Fruit fly (Drosophila melanogaster) whole organism, embryonic: ENCODE results near the gene CG8892.

ENCODE experiments used
- Ada2b ChIP-seq: fragments of 200-800 bp; sonication (Bioruptor generic); IDR thresholded peaks from 2 replicates; pipeline ENCODE4 v1.3.6; 2022; ENCODE audit warnings: missing biosample characterization, missing genetic modification characterization
- BtbVII ChIP-seq: fragments of 200-800 bp; sonication (Bioruptor generic); optimal IDR thresholded peaks from 3 replicates; lab custom pipeline; 2017; ENCODE audit warnings: missing biosample characterization, mild to moderate bottlenecking, missing genetic modification characterization
- CG10147 ChIP-seq: fragments of 200-800 bp; sonication (Bioruptor generic); optimal IDR thresholded peaks from 2 replicates; lab custom pipeline; 2019; ENCODE audit warnings: missing biosample characterization, mild to moderate bottlenecking, missing genetic modification characterization, moderate library complexity
- CG10267 ChIP-seq: fragments of 200-800 bp; sonication (Bioruptor generic); optimal IDR thresholded peaks from 2 replicates; lab custom pipeline; 2018; ENCODE audit warnings: missing biosample characterization, mild to moderate bottlenecking, missing genetic modification characterization, moderate library complexity
- CG11093 ChIP-seq: fragments of 200-800 bp; sonication (Bioruptor generic); IDR thresholded peaks from 3 replicates; pipeline ENCODE4 v1.3.6; 2022; ENCODE audit warnings: missing biosample characterization, missing genetic modification characterization
- CG11560 ChIP-seq: fragments of 200-800 bp; sonication (Bioruptor generic); IDR thresholded peaks from 3 replicates; pipeline ENCODE4 v1.3.6; 2022; ENCODE audit warnings: missing biosample characterization, missing genetic modification characterization
- CG12236 ChIP-seq: fragments of 200-800 bp; sonication (Bioruptor generic); optimal IDR thresholded peaks from 2 replicates; lab custom pipeline; 2016; ENCODE audit warnings: missing biosample characterization, missing genetic modification characterization
- CG13624 ChIP-seq: fragments of 200-800 bp; sonication (Bioruptor generic); optimal IDR thresholded peaks from 2 replicates; lab custom pipeline; 2016; ENCODE audit warnings: missing biosample characterization, missing genetic modification characterization
- CG14710 ChIP-seq: fragments of 200-800 bp; sonication (Bioruptor generic); optimal IDR thresholded peaks from 3 replicates; lab custom pipeline; 2019; ENCODE audit warnings: missing biosample characterization, mild to moderate bottlenecking, missing genetic modification characterization, moderate library complexity
- CG15269 ChIP-seq: fragments of 200-800 bp; sonication (Bioruptor generic); optimal IDR thresholded peaks from 2 replicates; lab custom pipeline; 2018; ENCODE audit warnings: missing biosample characterization, mild to moderate bottlenecking, missing genetic modification characterization, moderate library complexity
- CG15514 ChIP-seq: fragments of 200-800 bp; sonication (Bioruptor generic); optimal IDR thresholded peaks from 3 replicates; lab custom pipeline; 2017; ENCODE audit warnings: missing biosample characterization, missing genetic modification characterization, mild to moderate bottlenecking, moderate library complexity, missing genetic modification reagents
- CG16779 ChIP-seq: fragments of 200-800 bp; sonication (Bioruptor generic); IDR thresholded peaks from 2 replicates; pipeline ENCODE4 v1.3.6; 2022; ENCODE audit warnings: missing biosample characterization, missing genetic modification characterization
- CG16813 ChIP-seq: fragments of 200-800 bp; sonication (Bioruptor generic); IDR thresholded peaks from 3 replicates; pipeline ENCODE4 v1.3.6; 2022; ENCODE audit warnings: missing biosample characterization, missing genetic modification characterization; ENCODE audit not compliant: partially characterized antibody
- CG17186 ChIP-seq: fragments of 200-800 bp; sonication (Bioruptor generic); optimal IDR thresholded peaks from 3 replicates; lab custom pipeline; 2017; ENCODE audit warnings: missing biosample characterization, missing genetic modification reagents, missing genetic modification characterization
- CG17385 ChIP-seq: fragments of 200-800 bp; sonication (Bioruptor generic); optimal IDR thresholded peaks from 3 replicates; lab custom pipeline; 2018; ENCODE audit warnings: missing biosample characterization, mild to moderate bottlenecking, missing genetic modification characterization
- CG18262 ChIP-seq: fragments of 200-800 bp; optimal IDR thresholded peaks from 3 replicates; lab custom pipeline; 2019; ENCODE audit warnings: missing biosample characterization, mild to moderate bottlenecking, missing genetic modification characterization, moderate library complexity
- CG18599 ChIP-seq: fragments of 200-800 bp; sonication (Bioruptor generic); optimal IDR thresholded peaks from 3 replicates; lab custom pipeline; 2017; ENCODE audit warnings: missing biosample characterization, missing genetic modification characterization, mild to moderate bottlenecking, moderate library complexity, missing genetic modification reagents
- CG18764 ChIP-seq: fragments of 200-800 bp; sonication (Bioruptor generic); optimal IDR thresholded peaks from 3 replicates; lab custom pipeline; 2016; ENCODE audit warnings: missing biosample characterization, missing genetic modification characterization
- CG3407 ChIP-seq: fragments of 200-800 bp; sonication (Bioruptor generic); optimal IDR thresholded peaks from 2 replicates; lab custom pipeline; 2018; ENCODE audit warnings: missing biosample characterization, mild to moderate bottlenecking, missing genetic modification characterization
- CG3726 ChIP-seq: fragments of 200-800 bp; sonication (Bioruptor generic); IDR thresholded peaks from 3 replicates; pipeline ENCODE4, ENCODE4 v1.3.6; 2022; ENCODE audit warnings: missing biosample characterization, missing genetic modification characterization
- CG6272 ChIP-seq: fragments of 200-800 bp; sonication (Bioruptor generic); IDR thresholded peaks from 2 replicates; pipeline ENCODE4 v1.3.6; 2022; ENCODE audit warnings: missing biosample characterization, missing genetic modification characterization
- CG9727 ChIP-seq: fragments of 200-800 bp; sonication (Bioruptor generic); optimal IDR thresholded peaks from 3 replicates; lab custom pipeline; 2017; ENCODE audit warnings: missing biosample characterization, mild to moderate bottlenecking, missing genetic modification characterization
- CG9932 ChIP-seq: fragments of 200-800 bp; sonication (Bioruptor generic); IDR thresholded peaks from 2 replicates; pipeline ENCODE4 v1.3.6; 2022; ENCODE audit warnings: missing biosample characterization, missing genetic modification characterization
- Dp ChIP-seq: fragments of 200-800 bp; sonication (Bioruptor generic); optimal IDR thresholded peaks from 2 replicates; lab custom pipeline; 2018; ENCODE audit warnings: missing biosample characterization, mild to moderate bottlenecking, missing genetic modification characterization, moderate library complexity
- E2f1 ChIP-seq: fragments of 200-800 bp; sonication (Bioruptor generic); IDR thresholded peaks from 2 replicates; pipeline ENCODE4 v1.3.6; 2022; ENCODE audit warnings: missing biosample characterization, missing genetic modification characterization
- E2f2 ChIP-seq: fragments of 200-800 bp; sonication (Bioruptor generic); IDR thresholded peaks from 2 replicates; pipeline ENCODE4 v1.3.6; 2022; ENCODE audit warnings: missing biosample characterization, missing genetic modification characterization
- Ets65A ChIP-seq: fragments of 200-800 bp; sonication (Bioruptor generic); peaks from one replicate; lab custom pipeline; 2016; ENCODE audit warnings: missing biosample characterization, missing genetic modification characterization
- HLH4C ChIP-seq: fragments of 200-800 bp; sonication (Bioruptor generic); IDR thresholded peaks from 3 replicates; pipeline ENCODE4 v1.3.6; 2022; ENCODE audit warnings: missing biosample characterization, missing genetic modification characterization; ENCODE audit not compliant: partially characterized antibody
- Lpt ChIP-seq: fragments of >200 bp; optimal IDR thresholded peaks from 2 replicates; lab custom pipeline; 2018; ENCODE audit warnings: missing biosample characterization, missing genetic modification characterization
- PHDP ChIP-seq: fragments of 200-800 bp; sonication (Bioruptor generic); optimal IDR thresholded peaks from 3 replicates; lab custom pipeline; 2018; ENCODE audit warnings: missing biosample characterization, mild to moderate bottlenecking, missing genetic modification characterization, moderate library complexity
- Spps ChIP-seq: fragments of 200-800 bp; sonication (Bioruptor generic); optimal IDR thresholded peaks from 2 replicates; lab custom pipeline; 2018; ENCODE audit warnings: missing biosample characterization, mild to moderate bottlenecking, missing genetic modification characterization
- YL-1 ChIP-seq: fragments of 200-800 bp; sonication (Bioruptor generic); optimal IDR thresholded peaks from 3 replicates; lab custom pipeline; 2017; ENCODE audit warnings: missing biosample characterization, mild to moderate bottlenecking, missing genetic modification characterization
- bowl ChIP-seq: fragments of 200-800 bp; sonication (Bioruptor generic); IDR thresholded peaks from 2 replicates; pipeline ENCODE4 v1.3.6; 2022; ENCODE audit warnings: missing biosample characterization, missing genetic modification characterization
- cg ChIP-seq: fragments of 200-800 bp; sonication (Bioruptor generic); optimal IDR thresholded peaks from 3 replicates; lab custom pipeline; 2019; ENCODE audit warnings: missing biosample characterization, mild to moderate bottlenecking, missing genetic modification characterization, moderate library complexity
- chinmo ChIP-seq: fragments of 200-800 bp; sonication (Bioruptor generic); IDR thresholded peaks from 4 replicates; pipeline ENCODE4 v1.3.6; 2022; ENCODE audit warnings: missing biosample characterization, missing genetic modification characterization; ENCODE audit not compliant: partially characterized antibody
- ci ChIP-seq: fragments of 200-800 bp; sonication (Bioruptor generic); IDR thresholded peaks from 3 replicates; pipeline ENCODE4 v1.3.6; 2022; ENCODE audit warnings: missing biosample characterization, missing genetic modification characterization
- disco-r ChIP-seq: fragments of 200-800 bp; sonication (Bioruptor generic); optimal IDR thresholded peaks from 2 replicates; lab custom pipeline; 2016; ENCODE audit warnings: missing biosample characterization, missing genetic modification characterization
- kay ChIP-seq: fragments of 200-800 bp; sonication (Bioruptor generic); optimal IDR thresholded peaks from 2 replicates; lab custom pipeline; 2016; ENCODE audit warnings: missing biosample characterization, missing genetic modification characterization
- lola ChIP-seq, 3 experiments: fragments of >200 bp in 2 of 3; fragments of 200-800 bp in 1 of 3; sonication (Bioruptor generic) in 1 of 3; optimal IDR thresholded peaks; 2 replicates each; lab custom pipeline; 2017 to 2019; ENCODE audit warnings: missing biosample characterization in 3 of 3, missing genetic modification characterization in 3 of 3, mild to moderate bottlenecking in 1 of 3, moderate library complexity in 1 of 3
- mam ChIP-seq: fragments of 200-800 bp; sonication (Bioruptor generic); optimal IDR thresholded peaks from 3 replicates; lab custom pipeline; 2016; ENCODE audit warnings: missing biosample characterization, missing genetic modification characterization
- nmo ChIP-seq: fragments of 200-800 bp; sonication (Bioruptor generic); optimal IDR thresholded peaks from 2 replicates; lab custom pipeline; 2018; ENCODE audit warnings: missing biosample characterization, mild to moderate bottlenecking, missing genetic modification characterization, moderate library complexity
- prd ChIP-seq, 3 experiments: fragments of >200 bp in 2 of 3; fragments of 200-800 bp in 1 of 3; sonication (Bioruptor generic) in 1 of 3; optimal IDR thresholded peaks in 2 of 3; IDR thresholded peaks in 1 of 3; 2 replicates in 2 of 3; 3 replicates in 1 of 3; pipeline versions ENCODE4 v1.3.6 to Lab custom; 2017 to 2022; ENCODE audit warnings: missing biosample characterization in 1 of 3, missing genetic modification characterization in 1 of 3
- row ChIP-seq: fragments of 200-800 bp; sonication (Bioruptor generic); IDR thresholded peaks from 3 replicates; pipeline ENCODE4 v1.3.6; 2022; ENCODE audit warnings: missing biosample characterization, missing genetic modification characterization
- slbo ChIP-seq: fragments of 200-800 bp; sonication (Bioruptor generic); IDR thresholded peaks from 2 replicates; pipeline ENCODE4 v1.3.6; 2022; ENCODE audit warnings: missing biosample characterization, missing genetic modification characterization
- trem ChIP-seq: fragments of 200-800 bp; optimal IDR thresholded peaks from 3 replicates; lab custom pipeline; 2019; ENCODE audit warnings: missing biosample characterization, mild to moderate bottlenecking, missing genetic modification characterization, moderate library complexity
- unc-4 ChIP-seq: fragments of 200-800 bp; sonication (Bioruptor generic); IDR thresholded peaks from 2 replicates; pipeline ENCODE4 v1.3.6; 2022; ENCODE audit warnings: missing biosample characterization, missing genetic modification characterization; ENCODE audit not compliant: partially characterized antibody
- unpg ChIP-seq: fragments of 200-800 bp; sonication (Bioruptor generic); optimal IDR thresholded peaks from 3 replicates; lab custom pipeline; 2018; ENCODE audit warnings: missing biosample characterization, mild to moderate bottlenecking, missing genetic modification characterization, moderate library complexity
- zen ChIP-seq: fragments of 200-800 bp; sonication (Bioruptor generic); optimal IDR thresholded peaks from 3 replicates; lab custom pipeline; 2018; ENCODE audit warnings: missing biosample characterization, mild to moderate bottlenecking, missing genetic modification characterization, moderate library complexity

CG8892 gene

dm6 chr2L:4973731-4974415 lies 7.5 kb downstream of the CG8892 start, which contains the start of gene mRpL28 (continued):
- TF ChIP-seq CG14710 (tag; lab: Kevin White, UChicago) (peak; percentile 31), mam (GFP tag; lab: Kevin White, UChicago) (no peak), CG11560 (tag; lab: Robert Waterston, UW) (no peak), CG10267 (tag; lab: Kevin White, UChicago) (peak; percentile 29), Ets65A (GFP tag; lab: Kevin White, UChicago) (peak; percentile 14), PHDP (tag; lab: Kevin White, UChicago) (peak; percentile 18), kay (GFP tag; lab: Kevin White, UChicago) (no peak), E2f1 (no peak), HLH4C (GFP tag; lab: Robert Waterston, UW) (0 out of 3 replicates have a peak, but pooled peaks have one; percentile 13), Lpt (GFP tag; lab: Kevin White, UChicago) (no peak), CG17186 (peak; percentile 10), nmo (GFP tag; lab: Kevin White, UChicago) (peak; percentile 12), ci (GFP tag; lab: Robert Waterston, UW) (0 out of 3 replicates have a peak, but pooled peaks have one; percentile 56), CG16813 (peak; percentile 20; the same call in 1 of the 3 replicates), Spps (no peak), CG18262 (tag; lab: Kevin White, UChicago) (no peak), CG9727 (GFP tag; lab: Kevin White, UChicago) (no peak), CG9932 (GFP tag; lab: Robert Waterston, UW) (peak; percentile 67), CG3407 (GFP tag; lab: Kevin White, UChicago) (no peak), trem (tag; lab: Kevin White, UChicago) (peak; percentile 49), CG18764 (no peak), CG15269 (tag; lab: Kevin White, UChicago) (no peak), E2f2 (GFP tag; lab: Robert Waterston, UW) (0 out of 2 replicates have a peak, but pooled peaks have one; percentile 7), slbo (GFP tag; lab: Robert Waterston, UW) (peak; percentile 42; the same call in 1 of the 2 replicates), BtbVII (GFP tag; lab: Kevin White, UChicago) (peak; percentile 14), unpg (GFP tag; lab: Kevin White, UChicago) (peak; percentile 20), CG18599 (GFP tag; lab: Kevin White, UChicago) (no peak), YL-1 (GFP tag; lab: Kevin White, UChicago) (peak; percentile 89), CG10147 (GFP tag; lab: Kevin White, UChicago) (peak; percentile 12), bowl (GFP tag; lab: Robert Waterston, UW) (no peak), disco-r (no peak), Ada2b (GFP tag; lab: Robert Waterston, UW) (no peak), row (GFP tag; lab: Robert Waterston, UW) (peak; percentile 74), CG6272 (GFP tag; lab: Robert Waterston, UW) (no peak), CG17385 (GFP tag; lab: Kevin White, UChicago) (peak; percentile 98), cg (GFP tag; lab: Kevin White, UChicago) (no peak), CG11093 (no peak), zen (tag; lab: Kevin White, UChicago) (no peak), Dp (GFP tag; lab: Kevin White, UChicago) (peak; percentile 11), CG12236 (no peak), chinmo (no peak), lola (GFP tag; optimal IDR thresholded peaks at IDR 0.05; lab: Kevin White, UChicago) (peak in 1 of 3 experiments; percentile 0), CG15514 (peak; percentile 26), CG13624 (GFP tag; lab: Kevin White, UChicago) (peak; percentile 59), unc-4 (peak; percentile 54), prd (optimal IDR thresholded peaks at IDR 0.05; lab: Kevin White, UChicago) (no peak), prd (GFP tag; IDR thresholded peaks at IDR 0.05; lab: Robert Waterston, UW) (0 out of 3 replicates have a peak, but pooled peaks have one; percentile 26), CG3726 (GFP tag; lab: Robert Waterston, UW) (no peak), CG16779 (GFP tag; lab: Robert Waterston, UW) (no peak)
